Worm (Caenorhabditis elegans): Measurements from ENCODE around the gene F28H7.8.

Gene F28H7.8

ce11 chrV:10723583-10723982 lies 35.2 kb upstream of the F28H7.8 start:
- no peak for TF ChIP-seq klf-2 (GFP tag; conservative IDR thresholded peaks at IDR 0.05)
- no peak for TF ChIP-seq flt-1 (GFP tag; IDR thresholded peaks at IDR 0.05)
- no peak for TF ChIP-seq T22C8.4 (GFP tag; IDR thresholded peaks at IDR 0.05)
- no peak for TF ChIP-seq cog-1 (tag; optimal IDR thresholded peaks at IDR 0.05)
- TF ChIP-seq med-1 (GFP tag; optimal IDR thresholded peaks at IDR 0.05; ENCODE audit: insufficient read depth) = no peak
- no peak for TF ChIP-seq ref-1 (GFP tag; conservative IDR thresholded peaks at IDR 0.05)

- TF ChIP-seq ztf-23 (GFP tag; IDR thresholded peaks at IDR 0.05) (no peak), klf-2 (GFP tag; conservative IDR thresholded peaks at IDR 0.05) (no peak), flt-1 (GFP tag; IDR thresholded peaks at IDR 0.05) (no peak), T22C8.4 (GFP tag; IDR thresholded peaks at IDR 0.05) (no peak), cog-1 (tag; optimal IDR thresholded peaks at IDR 0.05) (no peak), tab-1 (GFP tag; IDR thresholded peaks at IDR 0.05) (no peak), ref-1 (GFP tag; conservative IDR thresholded peaks at IDR 0.05) (no peak), med-1 (GFP tag; optimal IDR thresholded peaks at IDR 0.05; ENCODE audit: insufficient read depth) (no peak), ztf-29 (GFP tag; IDR thresholded peaks at IDR 0.05) (no peak)
Observed at ce11 chrV:10724472-10724871, 34.3 kb upstream of the F28H7.8 start.

- TF ChIP-seq flt-1 (GFP tag; IDR thresholded peaks at IDR 0.05) (no peak), klf-2 (GFP tag; conservative IDR thresholded peaks at IDR 0.05) (no peak), T22C8.4 (GFP tag; IDR thresholded peaks at IDR 0.05) (no peak), tab-1 (GFP tag; IDR thresholded peaks at IDR 0.05) (no peak), ztf-29 (GFP tag; IDR thresholded peaks at IDR 0.05) (no peak), ref-1 (GFP tag; conservative IDR thresholded peaks at IDR 0.05) (no peak), ztf-23 (GFP tag; IDR thresholded peaks at IDR 0.05) (no peak), med-1 (GFP tag; optimal IDR thresholded peaks at IDR 0.05; ENCODE audit: insufficient read depth) (no peak), cog-1 (tag; optimal IDR thresholded peaks at IDR 0.05) (no peak)
Observed at ce11 chrV:10725424-10725951, 33.3 kb upstream of the F28H7.8 start.

ce11 chrV:10726691-10727090 lies 32.1 kb upstream of the F28H7.8 start:
- TF ChIP-seq ref-1 (GFP tag; conservative IDR thresholded peaks at IDR 0.05) (no peak), T22C8.4 (GFP tag; IDR thresholded peaks at IDR 0.05) (no peak), klf-2 (GFP tag; conservative IDR thresholded peaks at IDR 0.05) (no peak), med-1 (GFP tag; optimal IDR thresholded peaks at IDR 0.05; ENCODE audit: insufficient read depth) (no peak), flt-1 (GFP tag; IDR thresholded peaks at IDR 0.05) (no peak)

ce11 chrV:10727651-10728050 lies 31.1 kb upstream of the F28H7.8 start:
- no peak for TF ChIP-seq klf-2 (GFP tag; conservative IDR thresholded peaks at IDR 0.05)
- no peak for TF ChIP-seq cog-1 (tag; optimal IDR thresholded peaks at IDR 0.05)
- no peak for TF ChIP-seq ztf-23 (GFP tag; IDR thresholded peaks at IDR 0.05)
- no peak for TF ChIP-seq tab-1 (GFP tag; IDR thresholded peaks at IDR 0.05)
- TF ChIP-seq flt-1 (GFP tag; IDR thresholded peaks at IDR 0.05) = no peak
- no peak for TF ChIP-seq ztf-29 (GFP tag; IDR thresholded peaks at IDR 0.05)
- no peak for TF ChIP-seq ref-1 (GFP tag; conservative IDR thresholded peaks at IDR 0.05)
- no peak for TF ChIP-seq T22C8.4 (GFP tag; IDR thresholded peaks at IDR 0.05)
- no peak for TF ChIP-seq med-1 (GFP tag; optimal IDR thresholded peaks at IDR 0.05; ENCODE audit: insufficient read depth)

- TF ChIP-seq tab-1 (GFP tag; IDR thresholded peaks at IDR 0.05) = no peak
Observed at ce11 chrV:10729456-10729904, 29.3 kb upstream of the F28H7.8 start.

- no peak for TF ChIP-seq flt-1 (GFP tag; IDR thresholded peaks at IDR 0.05)
- no peak for TF ChIP-seq med-1 (GFP tag; optimal IDR thresholded peaks at IDR 0.05; ENCODE audit: insufficient read depth)
- no peak for TF ChIP-seq klf-2 (GFP tag; conservative IDR thresholded peaks at IDR 0.05)
- TF ChIP-seq T22C8.4 (GFP tag; IDR thresholded peaks at IDR 0.05) = no peak
- no peak for TF ChIP-seq tab-1 (GFP tag; IDR thresholded peaks at IDR 0.05)
- TF ChIP-seq cog-1 (tag; optimal IDR thresholded peaks at IDR 0.05) = no peak
- TF ChIP-seq ref-1 (GFP tag; conservative IDR thresholded peaks at IDR 0.05) = no peak
- TF ChIP-seq ztf-29 (GFP tag; IDR thresholded peaks at IDR 0.05) = no peak
- no peak for TF ChIP-seq ztf-23 (GFP tag; IDR thresholded peaks at IDR 0.05)
Observed at ce11 chrV:10730824-10731416, 27.8 kb upstream of the F28H7.8 start.

ce11 chrV:10731989-10732472 lies 26.7 kb upstream of the F28H7.8 start, which contains the start of gene T28B11.1:
TSS of gene T28B11.1 (minus strand) at chrV:10732422.
- TF ChIP-seq flt-1 (GFP tag; IDR thresholded peaks at IDR 0.05) (no peak), cog-1 (tag; optimal IDR thresholded peaks at IDR 0.05) (no peak), ztf-23 (GFP tag; IDR thresholded peaks at IDR 0.05) (no peak), T22C8.4 (GFP tag; IDR thresholded peaks at IDR 0.05) (no peak), tab-1 (GFP tag; IDR thresholded peaks at IDR 0.05) (no peak), med-1 (GFP tag; optimal IDR thresholded peaks at IDR 0.05; ENCODE audit: insufficient read depth) (no peak), klf-2 (GFP tag; conservative IDR thresholded peaks at IDR 0.05) (no peak), ref-1 (GFP tag; conservative IDR thresholded peaks at IDR 0.05) (no peak), ztf-29 (GFP tag; IDR thresholded peaks at IDR 0.05) (no peak)

ce11 chrV:10736756-10737155 lies 22.0 kb upstream of the F28H7.8 start, which contains the start of the genes mre-11 and wdr-5.3:
TSS of gene mre-11 (minus strand) at chrV:10736868.
TSS of gene wdr-5.3 (plus strand) at chrV:10737116.
- TF ChIP-seq flt-1 (GFP tag; IDR thresholded peaks at IDR 0.05) = no peak
- TF ChIP-seq ref-1 (GFP tag; conservative IDR thresholded peaks at IDR 0.05) = no peak
- no peak for TF ChIP-seq cog-1 (tag; optimal IDR thresholded peaks at IDR 0.05)
- no peak for TF ChIP-seq T22C8.4 (GFP tag; IDR thresholded peaks at IDR 0.05)
- no peak for TF ChIP-seq ztf-23 (GFP tag; IDR thresholded peaks at IDR 0.05)
- no peak for TF ChIP-seq tab-1 (GFP tag; IDR thresholded peaks at IDR 0.05)
- TF ChIP-seq med-1 (GFP tag; optimal IDR thresholded peaks at IDR 0.05; ENCODE audit: insufficient read depth) = no peak
- no peak for TF ChIP-seq ztf-29 (GFP tag; IDR thresholded peaks at IDR 0.05)
- TF ChIP-seq klf-2 (GFP tag; conservative IDR thresholded peaks at IDR 0.05) = no peak

- no peak for TF ChIP-seq T22C8.4 (GFP tag; IDR thresholded peaks at IDR 0.05)
- no peak for TF ChIP-seq ztf-29 (GFP tag; IDR thresholded peaks at IDR 0.05)
- TF ChIP-seq med-1 (GFP tag; optimal IDR thresholded peaks at IDR 0.05; ENCODE audit: insufficient read depth) = no peak
- no peak for TF ChIP-seq ztf-23 (GFP tag; IDR thresholded peaks at IDR 0.05)
- no peak for TF ChIP-seq cog-1 (tag; optimal IDR thresholded peaks at IDR 0.05)
- no peak for TF ChIP-seq flt-1 (GFP tag; IDR thresholded peaks at IDR 0.05)
- no peak for TF ChIP-seq klf-2 (GFP tag; conservative IDR thresholded peaks at IDR 0.05)
- TF ChIP-seq tab-1 (GFP tag; IDR thresholded peaks at IDR 0.05) = no peak
- no peak for TF ChIP-seq ref-1 (GFP tag; conservative IDR thresholded peaks at IDR 0.05)
Observed at ce11 chrV:10741357-10741756, 17.4 kb upstream of the F28H7.8 start, which contains the start of gene ZC302.3. TSS of gene ZC302.3 (minus strand) at chrV:10741457.
